Worm (Caenorhabditis elegans): ENCODE data around the gene sos-1.

- TF ChIP-seq W03F9.2 (tag; optimal IDR thresholded peaks at IDR 0.05) (no peak), dao-5 (tag; optimal IDR thresholded peaks at IDR 0.05) (no peak), him-1 (tag; optimal IDR thresholded peaks at IDR 0.05) (no peak)
Observed at ce11 chrV:4585009-4585408, 35.9 kb upstream of the sos-1 start, which contains the start of gene Y61A9LA.1.

Data from whole organism, L4/young adult.